Worm (Caenorhabditis elegans) whole organism, late embryonic: ENCODE results near the gene ZK643.2.

Source experiments
- dve-1 ChIP-seq: sonication (generic microtip); optimal IDR thresholded peaks from 2 replicates; lab custom pipeline; 2017; ENCODE audit warnings: antibody characterized with exemption, mild to moderate bottlenecking, missing genetic modification characterization, missing compliant biosample characterization
- hlh-13 ChIP-seq: fragments of 200-800 bp; sonication (Bioruptor generic); optimal IDR thresholded peaks from 2 replicates; lab custom pipeline; 2018; ENCODE audit warnings: mild to moderate bottlenecking, missing genetic modification characterization, missing compliant biosample characterization
- ref-2 ChIP-seq: sonication (generic microtip); optimal IDR thresholded peaks from 2 replicates; lab custom pipeline; 2016; ENCODE audit warnings: missing genetic modification characterization, missing compliant biosample characterization

- no peak for TF ChIP-seq ref-2 (tag; lab: Kevin White, UChicago)
- TF ChIP-seq hlh-13 (GFP tag; lab: Kevin White, UChicago) = no peak
- TF ChIP-seq dve-1 (tag; lab: Kevin White, UChicago) = no peak
These were observed 27.5 kb downstream of the ZK643.2 start for ce11 chrIII:8983811-8984210.
